Fruit fly (Drosophila melanogaster): Measurements from ENCODE around the gene CG34140.

DNA sequence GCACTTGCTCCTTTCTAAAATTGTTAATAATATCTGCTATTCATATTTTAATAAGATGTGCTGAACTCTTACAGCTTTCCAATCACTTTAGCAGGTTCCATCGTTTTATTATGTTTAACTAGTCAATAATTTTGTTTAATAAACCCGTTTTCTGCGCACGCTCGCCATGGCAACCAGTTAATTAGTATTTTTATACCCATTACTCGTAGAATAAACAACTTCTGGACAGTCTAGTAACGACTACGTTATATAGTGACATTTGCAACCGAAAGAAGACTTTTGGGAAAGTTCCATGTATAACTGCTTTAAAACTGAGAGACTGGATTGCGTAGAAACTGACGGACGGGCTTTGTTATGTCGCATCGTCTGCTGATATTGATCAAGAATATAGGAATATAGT lies 49.0 kb upstream of the CG34140 start, which contains the start of gene CG34453:
- no peak for TF ChIP-seq CG16779 (tag; optimal IDR thresholded peaks at IDR 0.05)
- no peak for TF ChIP-seq CG34406 (GFP tag; optimal IDR thresholded peaks at IDR 0.05)
- TF ChIP-seq CG10631 (GFP tag; optimal IDR thresholded peaks at IDR 0.05), result no peak
- no peak for TF ChIP-seq cyc (GFP tag; optimal IDR thresholded peaks at IDR 0.05)

Measured in whole organism, prepupa.